Worm (Caenorhabditis elegans) whole organism, L1 larva: ENCODE results near the gene spsb-2.

Experiments used
- F16B12.6 ChIP-seq: fragments of 150-350 bp; optimal IDR thresholded peaks from 2 replicates; lab custom pipeline; 2014; ENCODE audit warnings: missing biosample characterization, missing genetic modification characterization
- ama-1 ChIP-seq: fragments of 150-350 bp; optimal IDR thresholded peaks from 2 replicates; lab custom pipeline; 2014
- ceh-82 ChIP-seq, 3 experiments: fragments of 150-350 bp in 1 of 3; sonication (generic microtip) in 2 of 3; optimal IDR thresholded peaks; 2 replicates each; lab custom pipeline; 2014 to 2017; ENCODE audit warnings: missing biosample characterization in 3 of 3, missing genetic modification characterization in 3 of 3
- lin-13 ChIP-seq: fragments of 150-350 bp; optimal IDR thresholded peaks from 2 replicates; lab custom pipeline; 2014; ENCODE audit warnings: missing biosample characterization, missing genetic modification reagents, missing genetic modification characterization
- nhr-20 ChIP-seq: sonication (generic microtip); optimal IDR thresholded peaks from 2 replicates; lab custom pipeline; 2016; ENCODE audit warnings: mild to moderate bottlenecking, missing genetic modification characterization, missing compliant biosample characterization
- nhr-77 ChIP-seq: fragments of 150-350 bp; optimal IDR thresholded peaks from 2 replicates; lab custom pipeline; 2014; ENCODE audit warnings: missing biosample characterization, missing genetic modification characterization
- pag-3 ChIP-seq: sonication (generic microtip); optimal IDR thresholded peaks from 2 replicates; lab custom pipeline; 2017; ENCODE audit warnings: missing genetic modification characterization, mild to moderate bottlenecking, missing compliant biosample characterization, antibody characterized with exemption, borderline replicate concordance; ENCODE audit not compliant: insufficient read depth
- rnt-1 ChIP-seq: sonication (generic microtip); optimal IDR thresholded peaks from 2 replicates; lab custom pipeline; 2016; ENCODE audit warnings: mild to moderate bottlenecking, missing genetic modification characterization, moderate library complexity, missing compliant biosample characterization
- sox-4 ChIP-seq: sonication (generic microtip); optimal IDR thresholded peaks from 2 replicates; lab custom pipeline; 2016; ENCODE audit warnings: missing genetic modification characterization, missing compliant biosample characterization
- unc-130 ChIP-seq: fragments of 150-350 bp; optimal IDR thresholded peaks from 2 replicates; lab custom pipeline; 2017; ENCODE audit warnings: missing biosample characterization, missing genetic modification characterization, inconsistent platforms
- unc-62 ChIP-seq: fragments of 150-350 bp; optimal IDR thresholded peaks from 2 replicates; lab custom pipeline; 2014; ENCODE audit warnings: missing biosample characterization, missing genetic modification reagents, missing genetic modification characterization
- zag-1 ChIP-seq: fragments of 150-350 bp; optimal IDR thresholded peaks from 2 replicates; lab custom pipeline; 2014; ENCODE audit warnings: missing biosample characterization, missing genetic modification characterization
- ztf-11 ChIP-seq, 2 experiments: sonication (generic microtip); optimal IDR thresholded peaks; 2 replicates each; lab custom pipeline; 2016 to 2017; ENCODE audit warnings: missing genetic modification characterization in 2 of 2, missing biosample characterization in 1 of 2, missing compliant biosample characterization in 1 of 2

ce11 chrII:15266487-15266886 is 36.3 kb downstream of the spsb-2 start:
- TF ChIP-seq pag-3 (tag; lab: Kevin White, UChicago) (no peak), nhr-77 (no peak), rnt-1 (tag; lab: Kevin White, UChicago) (no peak), F16B12.6 (no peak), ceh-82 (tag; optimal IDR thresholded peaks at IDR 0.05; lab: Kevin White, UChicago) (no peak), unc-62 (GFP tag; lab: Kevin White, UChicago) (no peak), nhr-20 (peak; percentile 38), zag-1 (tag; lab: Kevin White, UChicago) (no peak), lin-13 (GFP tag; lab: Kevin White, UChicago) (no peak), sox-4 (tag; lab: Kevin White, UChicago) (no peak), ama-1 (no peak), unc-130 (tag; lab: Kevin White, UChicago) (peak; percentile 25), ztf-11 (tag; optimal IDR thresholded peaks at IDR 0.05; lab: Kevin White, UChicago) (no peak)
